Worm (Caenorhabditis elegans) whole organism, L3 larva: ENCODE results near the gene K03A1.4.

ENCODE experiments used
- R02D3.7 ChIP-seq: fragments of 150-350 bp; optimal IDR thresholded peaks from 2 replicates; lab custom pipeline; 2014; ENCODE audit warnings: missing biosample characterization, missing genetic modification characterization
- ZK546.5 ChIP-seq: sonication (generic microtip); optimal IDR thresholded peaks from 2 replicates; lab custom pipeline; 2017; ENCODE audit warnings: missing biosample characterization, missing genetic modification characterization
- aly-2 ChIP-seq: fragments of 150-350 bp; optimal IDR thresholded peaks from 2 replicates; lab custom pipeline; 2014; ENCODE audit warnings: missing biosample characterization, missing genetic modification characterization
- ama-1 ChIP-seq: fragments of 150-350 bp; optimal IDR thresholded peaks from 2 replicates; lab custom pipeline; 2018
- ceh-16 ChIP-seq: sonication (generic microtip); optimal IDR thresholded peaks from 2 replicates; lab custom pipeline; 2017; ENCODE audit warnings: missing biosample characterization, missing genetic modification characterization
- ceh-28 ChIP-seq: fragments of 150-350 bp; optimal IDR thresholded peaks from 2 replicates; lab custom pipeline; 2014; ENCODE audit warnings: missing biosample characterization, missing genetic modification reagents, missing genetic modification characterization
- ceh-82 ChIP-seq: fragments of 150-350 bp; optimal IDR thresholded peaks from 2 replicates; lab custom pipeline; 2014; ENCODE audit warnings: missing biosample characterization, missing genetic modification characterization
- ceh-9 ChIP-seq: sonication (generic microtip); optimal IDR thresholded peaks from 2 replicates; lab custom pipeline; 2018; ENCODE audit warnings: missing biosample characterization, missing genetic modification characterization
- daf-12 ChIP-seq: fragments of 150-350 bp; optimal IDR thresholded peaks from 2 replicates; lab custom pipeline; 2014; ENCODE audit warnings: missing biosample characterization, missing genetic modification reagents, missing genetic modification characterization
- egl-27 ChIP-seq: sonication (generic microtip); optimal IDR thresholded peaks from 4 replicates; lab custom pipeline; 2017; ENCODE audit warnings: missing biosample characterization, missing genetic modification reagents, missing genetic modification characterization
- egl-5 ChIP-seq: fragments of 150-350 bp; optimal IDR thresholded peaks from 2 replicates; lab custom pipeline; 2017; ENCODE audit warnings: missing biosample characterization, missing genetic modification reagents, missing genetic modification characterization, inconsistent platforms
- elt-1 ChIP-seq: fragments of 150-350 bp; optimal IDR thresholded peaks from 2 replicates; lab custom pipeline; 2014; ENCODE audit warnings: missing biosample characterization, missing genetic modification characterization
- elt-2 ChIP-seq: sonication (generic microtip); optimal IDR thresholded peaks from 2 replicates; lab custom pipeline; 2016; ENCODE audit warnings: missing genetic modification reagents, mild to moderate bottlenecking, missing genetic modification characterization, missing compliant biosample characterization
- elt-3 ChIP-seq, 3 experiments: fragments of 150-350 bp in 1 of 3; sonication (generic microtip) in 2 of 3; optimal IDR thresholded peaks; 2 replicates in 2 of 3; 4 replicates in 1 of 3; lab custom pipeline; 2014 to 2017; ENCODE audit warnings: missing biosample characterization in 3 of 3, missing genetic modification characterization in 3 of 3
- fkh-10 ChIP-seq: sonication (generic microtip); optimal IDR thresholded peaks from 2 replicates; lab custom pipeline; 2017; ENCODE audit warnings: missing biosample characterization, missing genetic modification reagents, missing genetic modification characterization
- fos-1 ChIP-seq: fragments of 150-350 bp; optimal IDR thresholded peaks from 2 replicates; lab custom pipeline; 2014; ENCODE audit warnings: missing biosample characterization, missing genetic modification characterization
- hmg-11 ChIP-seq: sonication (generic microtip); optimal IDR thresholded peaks from 2 replicates; lab custom pipeline; 2016; ENCODE audit warnings: missing genetic modification characterization, missing compliant biosample characterization
- jun-1 ChIP-seq: fragments of 150-350 bp; optimal IDR thresholded peaks from 2 replicates; lab custom pipeline; 2014; ENCODE audit warnings: missing biosample characterization, missing genetic modification reagents, missing genetic modification characterization
- lin-15B ChIP-seq: fragments of 150-350 bp; optimal IDR thresholded peaks from 2 replicates; lab custom pipeline; 2014; ENCODE audit warnings: missing biosample characterization, missing genetic modification characterization
- lin-39 ChIP-seq: fragments of 150-350 bp; optimal IDR thresholded peaks from 2 replicates; lab custom pipeline; 2018; ENCODE audit warnings: missing biosample characterization, missing genetic modification reagents, missing genetic modification characterization
- lsy-12 ChIP-seq: sonication (generic microtip); optimal IDR thresholded peaks from 2 replicates; lab custom pipeline; 2016; ENCODE audit warnings: mild to moderate bottlenecking, missing genetic modification characterization, missing compliant biosample characterization
- mdl-1 ChIP-seq: fragments of 150-350 bp; optimal IDR thresholded peaks from 2 replicates; lab custom pipeline; 2014; ENCODE audit warnings: missing biosample characterization, missing genetic modification characterization
- mml-1 ChIP-seq: fragments of 150-350 bp; sonication (generic microtip); optimal IDR thresholded peaks from 3 replicates; lab custom pipeline; 2014; ENCODE audit warnings: missing biosample characterization, missing genetic modification characterization
- nfya-1 ChIP-seq: sonication (generic microtip); optimal IDR thresholded peaks from 2 replicates; lab custom pipeline; 2017; ENCODE audit warnings: missing genetic modification characterization, mild to moderate bottlenecking, missing compliant biosample characterization, antibody characterized with exemption, moderate library complexity; ENCODE audit not compliant: insufficient read depth
- nhr-11 ChIP-seq: fragments of 150-350 bp; optimal IDR thresholded peaks from 2 replicates; lab custom pipeline; 2014; ENCODE audit warnings: missing biosample characterization, missing genetic modification characterization
- nhr-12 ChIP-seq: fragments of 150-350 bp; optimal IDR thresholded peaks from 2 replicates; lab custom pipeline; 2014; ENCODE audit warnings: missing biosample characterization, missing genetic modification characterization
- nhr-23 ChIP-seq: fragments of 150-350 bp; optimal IDR thresholded peaks from 2 replicates; lab custom pipeline; 2014; ENCODE audit warnings: missing biosample characterization, missing genetic modification reagents, missing genetic modification characterization
- nhr-237 ChIP-seq: fragments of 150-350 bp; optimal IDR thresholded peaks from 2 replicates; lab custom pipeline; 2014; ENCODE audit warnings: missing biosample characterization, missing genetic modification characterization
- nhr-25 ChIP-seq: sonication (generic microtip); optimal IDR thresholded peaks from 2 replicates; lab custom pipeline; 2017; ENCODE audit warnings: missing biosample characterization, missing genetic modification characterization
- nhr-43 ChIP-seq: sonication (generic microtip); optimal IDR thresholded peaks from 2 replicates; lab custom pipeline; 2016; ENCODE audit warnings: mild to moderate bottlenecking, missing genetic modification characterization, missing compliant biosample characterization; ENCODE audit not compliant: poor library complexity, severe bottlenecking
- nhr-67 ChIP-seq: fragments of 150-350 bp; optimal IDR thresholded peaks from 2 replicates; lab custom pipeline; 2014; ENCODE audit warnings: missing biosample characterization, missing genetic modification characterization
- nhr-76 ChIP-seq: fragments of 150-350 bp; sonication (generic microtip); optimal IDR thresholded peaks from 5 replicates; lab custom pipeline; 2014; ENCODE audit warnings: missing biosample characterization, missing genetic modification characterization
- nhr-77 ChIP-seq: fragments of 150-350 bp; optimal IDR thresholded peaks from 2 replicates; lab custom pipeline; 2014; ENCODE audit warnings: missing biosample characterization, missing genetic modification characterization
- pha-4 ChIP-seq: fragments of 150-350 bp; optimal IDR thresholded peaks from 2 replicates; lab custom pipeline; 2014; ENCODE audit warnings: missing biosample characterization, missing genetic modification reagents, missing genetic modification characterization
- pqm-1 ChIP-seq: fragments of 150-350 bp; optimal IDR thresholded peaks from 2 replicates; lab custom pipeline; 2017; ENCODE audit warnings: missing biosample characterization, missing genetic modification characterization, inconsistent platforms
- sea-2 ChIP-seq: fragments of 150-350 bp; sonication (generic microtip); optimal IDR thresholded peaks from 4 replicates; lab custom pipeline; 2014; ENCODE audit warnings: missing biosample characterization, missing genetic modification reagents, missing genetic modification characterization
- skn-1 ChIP-seq: fragments of 150-350 bp; optimal IDR thresholded peaks from 2 replicates; lab custom pipeline; 2014; ENCODE audit warnings: missing biosample characterization, missing genetic modification characterization
- snpc-4 ChIP-seq: fragments of 150-350 bp; optimal IDR thresholded peaks from 2 replicates; lab custom pipeline; 2014; ENCODE audit warnings: missing biosample characterization, missing genetic modification characterization
- tbx-2 ChIP-seq: sonication (generic microtip); optimal IDR thresholded peaks from 2 replicates; lab custom pipeline; 2016; ENCODE audit warnings: mild to moderate bottlenecking, missing genetic modification characterization, missing compliant biosample characterization
- unc-39 ChIP-seq: sonication (generic microtip); optimal IDR thresholded peaks from 4 replicates; lab custom pipeline; 2017; ENCODE audit warnings: missing biosample characterization, missing genetic modification characterization
- unc-62 ChIP-seq: fragments of 150-350 bp; sonication (generic microtip); optimal IDR thresholded peaks from 4 replicates; lab custom pipeline; 2014; ENCODE audit warnings: missing biosample characterization, missing genetic modification reagents, missing genetic modification characterization
- zag-1 ChIP-seq: fragments of 150-350 bp; optimal IDR thresholded peaks from 2 replicates; lab custom pipeline; 2014; ENCODE audit warnings: missing biosample characterization, missing genetic modification characterization
- ztf-4 ChIP-seq: fragments of 150-350 bp; optimal IDR thresholded peaks from 2 replicates; lab custom pipeline; 2014; ENCODE audit warnings: missing biosample characterization, missing genetic modification characterization

The K03A1.4 gene

ce11 chrX:7334302-7334724 is 35.8 kb upstream of the K03A1.4 start, which contains the start of gene epg-7:
Gene epg-7, plus strand, starts transcription at chrX:7334714.
- peak in 1 of 3 experiments; percentile 69 for TF ChIP-seq elt-3 (tag; optimal IDR thresholded peaks at IDR 0.05; lab: Kevin White, UChicago)
- peak; percentile 90 for TF ChIP-seq lsy-12 (tag; lab: Kevin White, UChicago)
- TF ChIP-seq ama-1 (lab: Kevin White, UChicago), result peak; percentile 57
- TF ChIP-seq elt-1 (tag; lab: Kevin White, UChicago), result peak; percentile 75
- peak; percentile 99 for TF ChIP-seq lin-39
- peak; percentile 96 for TF ChIP-seq nhr-25
- no peak for TF ChIP-seq ZK546.5
- TF ChIP-seq snpc-4 (tag; lab: Kevin White, UChicago), result peak; percentile 66
- TF ChIP-seq nhr-43 (tag; lab: Kevin White, UChicago), result peak; percentile 92
- no peak for TF ChIP-seq ceh-9 (tag; lab: Kevin White, UChicago)
- TF ChIP-seq nfya-1 (tag; lab: Kevin White, UChicago), result peak; percentile 95
- TF ChIP-seq egl-5 (tag; lab: Kevin White, UChicago), result peak; percentile 96
- TF ChIP-seq mdl-1 (tag; lab: Kevin White, UChicago), result peak; percentile 77
- TF ChIP-seq ztf-4 (tag; lab: Kevin White, UChicago), result peak; percentile 72
- TF ChIP-seq egl-27, result peak; percentile 70
- TF ChIP-seq nhr-76 (tag; lab: Kevin White, UChicago), result peak; percentile 60
- TF ChIP-seq fkh-10, result peak; percentile 3
- TF ChIP-seq unc-62 (GFP tag; lab: Kevin White, UChicago), result peak; percentile 56
- peak; percentile 98 for TF ChIP-seq nhr-23 (tag; lab: Kevin White, UChicago)
- TF ChIP-seq ceh-16, result no peak
- peak; percentile 96 for TF ChIP-seq jun-1 (tag; lab: Kevin White, UChicago)
- TF ChIP-seq tbx-2, result peak; percentile 91
- TF ChIP-seq skn-1, result peak; percentile 70
- no peak for TF ChIP-seq ceh-82 (tag; lab: Kevin White, UChicago)
- peak; percentile 83 for TF ChIP-seq ceh-28 (tag; lab: Kevin White, UChicago)
- TF ChIP-seq fos-1 (tag; lab: Kevin White, UChicago), result peak; percentile 9
- TF ChIP-seq aly-2 (tag; lab: Kevin White, UChicago), result no peak
- peak; percentile 93 for TF ChIP-seq pha-4
- TF ChIP-seq zag-1, result peak; percentile 15
- no peak for TF ChIP-seq unc-39 (tag; lab: Kevin White, UChicago)
- TF ChIP-seq nhr-237 (tag; lab: Kevin White, UChicago), result no peak
- TF ChIP-seq elt-2 (tag; lab: Kevin White, UChicago), result peak; percentile 85
- peak; percentile 100 for TF ChIP-seq hmg-11 (tag; lab: Kevin White, UChicago)
- no peak for TF ChIP-seq daf-12 (tag; lab: Kevin White, UChicago)
- peak; percentile 82 for TF ChIP-seq mml-1 (tag; lab: Kevin White, UChicago)
- TF ChIP-seq pqm-1 (tag; lab: Kevin White, UChicago), result peak; percentile 54
- TF ChIP-seq nhr-77, result no peak
- TF ChIP-seq sea-2, result no peak
- TF ChIP-seq nhr-67 (tag; lab: Kevin White, UChicago), result no peak
- peak; percentile 79 for TF ChIP-seq lin-15B (tag; lab: Kevin White, UChicago)
- TF ChIP-seq nhr-11 (tag; lab: Kevin White, UChicago), result peak; percentile 82
- TF ChIP-seq R02D3.7 (tag; lab: Kevin White, UChicago), result peak; percentile 63
- no peak for TF ChIP-seq nhr-12 (tag; lab: Kevin White, UChicago)

- peak; percentile 48 for TF ChIP-seq elt-1 (tag; lab: Kevin White, UChicago)
- TF ChIP-seq nhr-23 (tag; lab: Kevin White, UChicago), result peak; percentile 75
- TF ChIP-seq ama-1 (lab: Kevin White, UChicago), result no peak
- TF ChIP-seq pha-4, result no peak
- peak; percentile 38 for TF ChIP-seq nhr-25
- TF ChIP-seq zag-1, result no peak
- TF ChIP-seq, all 47 proteins: peak for 3
Measured at ce11 chrX:7330685-7331196, 32.2 kb upstream of the K03A1.4 start, which contains the start of gene ttr-30. Gene ttr-30, plus strand, starts transcription at chrX:7330949.
